Worm (Caenorhabditis elegans) whole organism, midembryonic: ENCODE data around the gene myo-5.

Experiments used
- T22C8.4 ChIP-seq: fragments of 200-800 bp; sonication (Bioruptor generic); IDR thresholded peaks from 2 replicates; pipeline ENCODE4 v1.3.6; 2022; ENCODE audit warnings: missing genetic modification characterization, missing compliant biosample characterization
- cog-1 ChIP-seq: sonication (generic microtip); optimal IDR thresholded peaks from 2 replicates; lab custom pipeline; 2016; ENCODE audit warnings: missing genetic modification characterization, missing compliant biosample characterization
- flt-1 ChIP-seq: fragments of 200-800 bp; sonication (Bioruptor generic); IDR thresholded peaks from 2 replicates; pipeline ENCODE4 v1.3.6; 2022; ENCODE audit warnings: missing genetic modification characterization, missing compliant biosample characterization
- klf-2 ChIP-seq: fragments of 200-800 bp; sonication (Bioruptor generic); conservative IDR thresholded peaks from 2 replicates; pipeline ENCODE4 v1.3.6; 2022; ENCODE audit warnings: missing genetic modification reagents, missing genetic modification characterization, missing compliant biosample characterization
- med-1 ChIP-seq: sonication (generic microtip); optimal IDR thresholded peaks from 2 replicates; lab custom pipeline; 2017; ENCODE audit warnings: missing genetic modification characterization, mild to moderate bottlenecking, missing compliant biosample characterization, antibody characterized with exemption, missing genetic modification reagents; ENCODE audit not compliant: insufficient read depth
- ref-1 ChIP-seq: fragments of 200-800 bp; sonication (Bioruptor generic); conservative IDR thresholded peaks from 2 replicates; pipeline ENCODE4 v1.3.6; 2022; ENCODE audit warnings: missing genetic modification reagents, missing genetic modification characterization, missing compliant biosample characterization
- tab-1 ChIP-seq: fragments of 200-800 bp; sonication (Bioruptor generic); IDR thresholded peaks from 2 replicates; pipeline ENCODE4 v1.3.6; 2022; ENCODE audit warnings: missing genetic modification characterization, missing compliant biosample characterization
- ztf-23 ChIP-seq: fragments of 200-800 bp; sonication (Bioruptor generic); IDR thresholded peaks from 2 replicates; pipeline ENCODE4 v1.3.6; 2022; ENCODE audit warnings: missing genetic modification reagents, missing genetic modification characterization, missing compliant biosample characterization
- ztf-29 ChIP-seq: fragments of 200-800 bp; sonication (Bioruptor generic); IDR thresholded peaks from 2 replicates; pipeline ENCODE4 v1.3.6; 2022; ENCODE audit warnings: missing genetic modification reagents, missing genetic modification characterization, missing compliant biosample characterization

Gene myo-5

ce11 chrV:8114542-8114941, 5.8 kb downstream of the myo-5 start:
- TF ChIP-seq T22C8.4 (GFP tag; lab: Robert Waterston, UW) (no peak), ref-1 (no peak), cog-1 (tag; lab: Kevin White, UChicago) (no peak), med-1 (GFP tag; lab: Kevin White, UChicago) (no peak), ztf-29 (no peak), flt-1 (GFP tag; lab: Robert Waterston, UW) (no peak), tab-1 (GFP tag; lab: Robert Waterston, UW) (no peak), ztf-23 (GFP tag; lab: Robert Waterston, UW) (no peak), klf-2 (GFP tag; lab: Robert Waterston, UW) (no peak)

ce11 chrV:8117964-8118363, 9.2 kb downstream of the myo-5 start, which contains the start of gene D1014.7:
Gene D1014.7, plus strand, starts transcription at chrV:8118264.
- TF ChIP-seq ztf-23 (GFP tag; lab: Robert Waterston, UW) (no peak), ref-1 (no peak), ztf-29 (no peak), cog-1 (tag; lab: Kevin White, UChicago) (no peak), flt-1 (GFP tag; lab: Robert Waterston, UW) (no peak), klf-2 (GFP tag; lab: Robert Waterston, UW) (no peak), med-1 (GFP tag; lab: Kevin White, UChicago) (no peak)

- TF ChIP-seq ref-1 (no peak), ztf-23 (GFP tag; lab: Robert Waterston, UW) (no peak), cog-1 (tag; lab: Kevin White, UChicago) (no peak), flt-1 (GFP tag; lab: Robert Waterston, UW) (no peak), T22C8.4 (GFP tag; lab: Robert Waterston, UW) (no peak), klf-2 (GFP tag; lab: Robert Waterston, UW) (no peak), ztf-29 (no peak), tab-1 (GFP tag; lab: Robert Waterston, UW) (no peak), med-1 (GFP tag; lab: Kevin White, UChicago) (no peak)
These were observed 12.1 kb downstream of the myo-5 start, which contains the start of gene D1014.6 for ce11 chrV:8120868-8121267. Gene D1014.6, plus strand, starts transcription at chrV:8121168.

ce11 chrV:8123384-8123783, 14.6 kb downstream of the myo-5 start, which contains the start of gene D1014.5:
Gene D1014.5, plus strand, starts transcription at chrV:8123684.
- TF ChIP-seq flt-1 (GFP tag; lab: Robert Waterston, UW) (no peak), klf-2 (GFP tag; lab: Robert Waterston, UW) (no peak), ztf-29 (no peak), ref-1 (no peak)

- TF ChIP-seq ref-1 (no peak), med-1 (GFP tag; lab: Kevin White, UChicago) (no peak), T22C8.4 (GFP tag; lab: Robert Waterston, UW) (no peak), flt-1 (GFP tag; lab: Robert Waterston, UW) (no peak), klf-2 (GFP tag; lab: Robert Waterston, UW) (no peak), cog-1 (tag; lab: Kevin White, UChicago) (no peak), ztf-23 (GFP tag; lab: Robert Waterston, UW) (no peak), tab-1 (GFP tag; lab: Robert Waterston, UW) (no peak), ztf-29 (no peak)
These were observed 20.5 kb downstream of the myo-5 start, which contains the start of gene spr-1 for ce11 chrV:8129252-8129651. Gene spr-1, minus strand, starts transcription at chrV:8129352.

- TF ChIP-seq ztf-23 (GFP tag; lab: Robert Waterston, UW): no peak
- no peak for TF ChIP-seq med-1 (GFP tag; lab: Kevin White, UChicago)
- no peak for TF ChIP-seq flt-1 (GFP tag; lab: Robert Waterston, UW)
- no peak for TF ChIP-seq cog-1 (tag; lab: Kevin White, UChicago)
- no peak for TF ChIP-seq klf-2 (GFP tag; lab: Robert Waterston, UW)
- no peak for TF ChIP-seq ztf-29
- TF ChIP-seq T22C8.4 (GFP tag; lab: Robert Waterston, UW): no peak
- no peak for TF ChIP-seq tab-1 (GFP tag; lab: Robert Waterston, UW)
- no peak for TF ChIP-seq ref-1
These were observed 20.9 kb downstream of the myo-5 start for ce11 chrV:8129719-8130118.

ce11 chrV:8130149-8130661, 21.4 kb downstream of the myo-5 start, which contains the start of gene snap-1:
Gene snap-1, plus strand, starts transcription at chrV:8130611.
- TF ChIP-seq ztf-29 (no peak), ref-1 (no peak), tab-1 (GFP tag; lab: Robert Waterston, UW) (no peak), flt-1 (GFP tag; lab: Robert Waterston, UW) (no peak), ztf-23 (GFP tag; lab: Robert Waterston, UW) (no peak)

- TF ChIP-seq ztf-23 (GFP tag; lab: Robert Waterston, UW) (no peak), flt-1 (GFP tag; lab: Robert Waterston, UW) (no peak), tab-1 (GFP tag; lab: Robert Waterston, UW) (no peak)
These were observed 22.0 kb downstream of the myo-5 start for ce11 chrV:8130812-8131211.

- TF ChIP-seq ztf-29 (no peak), tab-1 (GFP tag; lab: Robert Waterston, UW) (no peak), ref-1 (no peak)
These were observed 22.9 kb downstream of the myo-5 start for ce11 chrV:8131628-8132027.

- TF ChIP-seq ztf-23 (GFP tag; lab: Robert Waterston, UW) (no peak), tab-1 (GFP tag; lab: Robert Waterston, UW) (no peak)
These were observed 24.2 kb downstream of the myo-5 start, which contains the start of gene D1014.4 for ce11 chrV:8132926-8133325. Gene D1014.4, plus strand, starts transcription at chrV:8133226.
